Fruit fly (Drosophila melanogaster) whole organism, adult: ENCODE results near the gene CG31189.

Experiments used
- CG1620 ChIP-seq: fragments of 200-800 bp; sonication (Bioruptor generic); optimal IDR thresholded peaks from 2 replicates; lab custom pipeline; 2016; ENCODE audit warnings: missing biosample characterization, missing genetic modification characterization
- CG33017 ChIP-seq: fragments of 200-800 bp; sonication (Bioruptor generic); optimal IDR thresholded peaks from 2 replicates; lab custom pipeline; 2018; ENCODE audit warnings: missing biosample characterization, mild to moderate bottlenecking, missing genetic modification characterization, moderate library complexity
- CG5204 ChIP-seq: fragments of 200-800 bp; sonication (Bioruptor generic); optimal IDR thresholded peaks from 2 replicates; lab custom pipeline; 2016; ENCODE audit warnings: missing biosample characterization, missing genetic modification characterization
- kay ChIP-seq: fragments of 200-800 bp; sonication (Bioruptor generic); peaks from one replicate; lab custom pipeline; 2016; ENCODE audit warnings: missing biosample characterization, missing genetic modification characterization, borderline replicate concordance
- ovo ChIP-seq: fragments of 200-800 bp; sonication (Bioruptor generic); optimal IDR thresholded peaks from 2 replicates; lab custom pipeline; 2016; ENCODE audit warnings: missing biosample characterization, missing genetic modification characterization

DNA sequence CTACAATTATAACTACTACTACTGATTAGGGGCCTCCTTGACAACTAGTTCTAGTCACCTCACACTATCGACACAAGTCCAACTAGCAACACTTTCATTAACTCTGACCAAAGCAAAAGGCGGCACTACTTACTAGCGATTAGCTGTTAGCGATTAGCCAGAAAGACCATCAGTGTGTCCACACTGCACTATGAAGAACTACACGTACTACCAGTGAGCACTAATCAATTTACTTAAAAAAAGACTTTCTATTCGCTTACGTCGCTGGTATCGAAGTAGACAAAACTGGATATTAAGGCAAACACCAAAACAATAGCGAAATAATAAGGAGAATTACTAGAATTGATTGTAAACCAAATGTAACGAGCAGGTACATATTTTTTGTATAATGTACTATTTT lies 31.9 kb downstream of the CG31189 start:
- no peak for TF ChIP-seq ovo
- no peak for TF ChIP-seq kay (GFP tag; lab: Kevin White, UChicago)
- TF ChIP-seq CG33017 (tag; lab: Kevin White, UChicago): no peak
- TF ChIP-seq CG1620 (GFP tag; lab: Kevin White, UChicago): no peak
- TF ChIP-seq CG5204: no peak
